Worm (Caenorhabditis elegans) whole organism, L1 larva: ENCODE data around the gene rpt-6.

ENCODE experiments used
- C04F5.9 ChIP-seq: sonication (generic microtip); optimal IDR thresholded peaks from 2 replicates; lab custom pipeline; 2016; ENCODE audit warnings: missing genetic modification characterization, missing compliant biosample characterization
- C34B4.2 ChIP-seq: sonication (generic microtip); optimal IDR thresholded peaks from 2 replicates; lab custom pipeline; 2017; ENCODE audit warnings: mild to moderate bottlenecking, missing genetic modification characterization, missing compliant biosample characterization
- Y116A8C.19 ChIP-seq: sonication (generic microtip); optimal IDR thresholded peaks from 2 replicates; lab custom pipeline; 2016; ENCODE audit warnings: missing compliant biosample characterization, missing genetic modification characterization, borderline replicate concordance
- aly-2 ChIP-seq: fragments of 150-350 bp; optimal IDR thresholded peaks from 2 replicates; lab custom pipeline; 2014; ENCODE audit warnings: missing biosample characterization, missing genetic modification characterization
- ama-1 ChIP-seq: fragments of 150-350 bp; optimal IDR thresholded peaks from 2 replicates; lab custom pipeline; 2014
- ces-1 ChIP-seq: fragments of 150-350 bp; optimal IDR thresholded peaks from 2 replicates; lab custom pipeline; 2014; ENCODE audit warnings: missing biosample characterization, missing genetic modification reagents, missing genetic modification characterization
- dpl-1 ChIP-seq, 3 experiments: fragments of 150-350 bp in 2 of 3; sonication (generic microtip) in 1 of 3; optimal IDR thresholded peaks; 2 replicates each; lab custom pipeline; 2014 to 2017; ENCODE audit warnings: missing biosample characterization in 3 of 3, missing genetic modification characterization in 3 of 3, missing genetic modification reagents in 3 of 3
- efl-1 ChIP-seq, 4 experiments: fragments of 150-350 bp; optimal IDR thresholded peaks in 3 of 4; peaks in 1 of 4; 1 replicate in 1 of 4; 2 replicates in 3 of 4; lab custom pipeline; 2014; ENCODE audit warnings: missing biosample characterization in 2 of 4, missing genetic modification characterization in 2 of 4, missing genetic modification reagents in 2 of 4
- efl-3 ChIP-seq: fragments of 200-800 bp; sonication (Bioruptor generic); optimal IDR thresholded peaks from 2 replicates; lab custom pipeline; 2018; ENCODE audit warnings: mild to moderate bottlenecking, missing genetic modification characterization, missing compliant biosample characterization
- elt-3 ChIP-seq, 6 experiments: fragments of 150-350 bp in 1 of 6; sonication (generic microtip); optimal IDR thresholded peaks; 2 replicates each; lab custom pipeline; 2017 to 2018; ENCODE audit warnings: missing biosample characterization in 6 of 6, missing genetic modification characterization in 6 of 6, inconsistent platforms in 1 of 6
- ets-5 ChIP-seq: fragments of 200-800 bp; sonication (Bioruptor generic); IDR thresholded peaks from 2 replicates; pipeline ENCODE4 v1.3.6; 2022; ENCODE audit warnings: missing genetic modification characterization, missing compliant biosample characterization
- fkh-10 ChIP-seq: sonication (generic microtip); optimal IDR thresholded peaks from 2 replicates; lab custom pipeline; 2017; ENCODE audit warnings: missing biosample characterization, missing genetic modification reagents, missing genetic modification characterization
- fkh-4 ChIP-seq: sonication (generic microtip); optimal IDR thresholded peaks from 2 replicates; lab custom pipeline; 2016; ENCODE audit warnings: missing compliant biosample characterization, missing genetic modification characterization, borderline replicate concordance
- grh-1 ChIP-seq: fragments of 200-800 bp; sonication (Bioruptor generic); IDR thresholded peaks from 2 replicates; pipeline ENCODE4 v1.3.6; 2022; ENCODE audit warnings: missing genetic modification reagents, missing genetic modification characterization, missing compliant biosample characterization
- hpl-2 ChIP-seq: fragments of 150-350 bp; optimal IDR thresholded peaks from 2 replicates; lab custom pipeline; 2014; ENCODE audit warnings: missing biosample characterization, missing genetic modification reagents, missing genetic modification characterization
- isw-1 ChIP-seq: fragments of 200-800 bp; sonication (Bioruptor generic); IDR thresholded peaks from 2 replicates; pipeline ENCODE4 v1.3.6; 2022; ENCODE audit warnings: missing genetic modification characterization, missing compliant biosample characterization
- lin-13 ChIP-seq: fragments of 150-350 bp; optimal IDR thresholded peaks from 2 replicates; lab custom pipeline; 2014; ENCODE audit warnings: missing biosample characterization, missing genetic modification reagents, missing genetic modification characterization
- lin-35 ChIP-seq, 2 experiments: fragments of 150-350 bp; optimal IDR thresholded peaks; 2 replicates each; lab custom pipeline; 2014; ENCODE audit warnings: missing biosample characterization in 2 of 2, missing genetic modification characterization in 2 of 2, missing genetic modification reagents in 2 of 2
- lir-3 ChIP-seq: sonication (generic microtip); optimal IDR thresholded peaks from 2 replicates; lab custom pipeline; 2016; ENCODE audit warnings: mild to moderate bottlenecking, missing genetic modification characterization, moderate library complexity, missing compliant biosample characterization; ENCODE audit not compliant: poor library complexity
- lsy-2 ChIP-seq, 2 experiments: fragments of 150-350 bp; optimal IDR thresholded peaks; 2 replicates each; lab custom pipeline; 2014; ENCODE audit warnings: missing biosample characterization in 2 of 2, missing genetic modification characterization in 2 of 2
- mep-1 ChIP-seq: fragments of 150-350 bp; optimal IDR thresholded peaks from 2 replicates; lab custom pipeline; 2014; ENCODE audit warnings: missing biosample characterization, missing genetic modification characterization
- nhr-19 ChIP-seq: fragments of 200-800 bp; sonication (Bioruptor generic); conservative IDR thresholded peaks from 2 replicates; pipeline ENCODE4 v1.3.6; 2022; ENCODE audit warnings: missing genetic modification characterization, missing compliant biosample characterization
- nhr-77 ChIP-seq: fragments of 150-350 bp; optimal IDR thresholded peaks from 2 replicates; lab custom pipeline; 2014; ENCODE audit warnings: missing biosample characterization, missing genetic modification characterization
- nhr-84 ChIP-seq: sonication (generic microtip); optimal IDR thresholded peaks from 2 replicates; lab custom pipeline; 2017; ENCODE audit warnings: missing biosample characterization, missing genetic modification characterization
- nhr-85 ChIP-seq: sonication (generic microtip); peaks from one replicate; lab custom pipeline; 2016; ENCODE audit warnings: missing genetic modification characterization, inconsistent platforms, missing compliant biosample characterization
- nhr-90 ChIP-seq: sonication (generic microtip); optimal IDR thresholded peaks from 2 replicates; lab custom pipeline; 2016; ENCODE audit warnings: mild to moderate bottlenecking, missing genetic modification characterization, missing compliant biosample characterization; ENCODE audit not compliant: poor library complexity
- pqm-1 ChIP-seq: sonication (generic microtip); optimal IDR thresholded peaks from 3 replicates; lab custom pipeline; 2017; ENCODE audit warnings: missing biosample characterization, missing genetic modification characterization
- skn-1 ChIP-seq: fragments of 150-350 bp; optimal IDR thresholded peaks from 2 replicates; lab custom pipeline; 2014; ENCODE audit warnings: missing biosample characterization, missing genetic modification characterization
- sup-37 ChIP-seq: fragments of 200-800 bp; sonication (Bioruptor generic); optimal IDR thresholded peaks from 2 replicates; lab custom pipeline; 2018; ENCODE audit warnings: mild to moderate bottlenecking, missing genetic modification characterization, missing compliant biosample characterization
- unc-130 ChIP-seq: fragments of 150-350 bp; optimal IDR thresholded peaks from 2 replicates; lab custom pipeline; 2017; ENCODE audit warnings: missing biosample characterization, missing genetic modification characterization, inconsistent platforms
- unc-86 ChIP-seq: sonication (generic microtip); optimal IDR thresholded peaks from 2 replicates; lab custom pipeline; 2016; ENCODE audit warnings: missing genetic modification characterization, missing compliant biosample characterization
- unc-98 ChIP-seq: fragments of 200-800 bp; sonication (Bioruptor generic); IDR thresholded peaks from 2 replicates; pipeline ENCODE4 v1.3.6; 2022; ENCODE audit warnings: missing genetic modification characterization, missing compliant biosample characterization
- vab-15 ChIP-seq: sonication (generic microtip); optimal IDR thresholded peaks from 2 replicates; lab custom pipeline; 2017; ENCODE audit warnings: missing genotype, mild to moderate bottlenecking, missing genetic modification characterization, missing compliant biosample characterization
- xbp-1 ChIP-seq: sonication (generic microtip); optimal IDR thresholded peaks from 2 replicates; lab custom pipeline; 2016; ENCODE audit warnings: missing genetic modification characterization, missing compliant biosample characterization
- ztf-4 ChIP-seq: fragments of 150-350 bp; optimal IDR thresholded peaks from 2 replicates; lab custom pipeline; 2014; ENCODE audit warnings: missing biosample characterization, missing genetic modification characterization

Gene rpt-6

DNA sequence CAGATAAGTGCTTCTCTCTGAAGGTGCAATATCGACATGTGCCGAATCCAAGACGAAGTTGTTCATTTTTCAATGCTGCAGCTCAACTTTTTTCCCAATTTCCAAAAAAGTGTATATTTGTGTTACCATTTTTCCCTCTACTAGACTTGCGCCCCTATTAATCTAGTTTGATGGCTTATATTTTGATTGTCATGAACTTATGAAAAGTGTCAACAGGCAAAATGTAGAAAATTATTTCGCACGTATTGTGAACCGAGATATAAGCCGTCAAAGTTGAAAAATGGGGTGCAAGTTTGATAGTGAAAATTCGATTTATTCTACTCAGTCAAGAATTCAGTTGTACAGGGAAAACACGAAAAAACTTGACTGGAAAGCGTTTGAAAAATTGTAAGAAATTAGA is 11.8 kb upstream of the rpt-6 start, which contains the start of gene Y75B8A.32:
Gene Y75B8A.32, minus strand, starts transcription at position 101 of the 400 bp plus-strand sequence.
- TF ChIP-seq unc-130 (tag; lab: Kevin White, UChicago) (no peak), nhr-19 (GFP tag; lab: Robert Waterston, UW) (no peak), hpl-2 (GFP tag; lab: Kevin White, UChicago) (no peak), lir-3 (no peak), elt-3 (tag; optimal IDR thresholded peaks at IDR 0.05; lab: Kevin White, UChicago) (no peak), nhr-90 (tag; lab: Kevin White, UChicago) (no peak), aly-2 (tag; lab: Kevin White, UChicago) (no peak), lsy-2 (tag; optimal IDR thresholded peaks at IDR 0.05; lab: Kevin White, UChicago) (no peak), mep-1 (no peak), lin-35 (GFP tag; optimal IDR thresholded peaks at IDR 0.05; lab: Kevin White, UChicago) (no peak), nhr-84 (tag; lab: Kevin White, UChicago) (no peak), unc-86 (no peak), grh-1 (GFP tag; lab: Robert Waterston, UW) (no peak)

DNA sequence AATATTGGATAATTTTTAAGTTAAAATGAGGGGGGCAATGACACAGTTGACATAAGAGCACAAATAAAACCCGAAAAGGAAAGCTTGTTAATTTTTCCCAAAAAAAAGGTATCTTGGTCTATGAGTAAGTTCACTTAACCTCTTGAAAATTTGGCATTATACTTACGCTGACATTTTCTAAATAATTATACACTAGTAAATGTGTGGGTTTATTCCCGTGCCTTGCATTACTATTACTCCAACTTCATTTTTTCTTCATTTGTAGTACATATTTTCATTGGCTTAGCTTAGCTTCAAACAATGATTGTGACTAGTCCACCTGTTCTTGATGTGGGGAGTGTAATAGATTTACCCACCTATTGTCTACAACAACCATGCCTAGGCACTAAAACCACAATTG is 11.0 kb upstream of the rpt-6 start, which contains the start of gene Y75B8A.34:
Gene Y75B8A.34, plus strand, starts transcription at position 301 of the 400 bp plus-strand sequence.
- TF ChIP-seq sup-37 (GFP tag; lab: Kevin White, UChicago) (no peak), ces-1 (GFP tag; lab: Kevin White, UChicago) (no peak), C34B4.2 (tag; lab: Kevin White, UChicago) (no peak), lin-13 (no peak), dpl-1 (GFP tag; optimal IDR thresholded peaks at IDR 0.05; lab: Kevin White, UChicago) (no peak), efl-1 (optimal IDR thresholded peaks at IDR 0.05; lab: Kevin White, UChicago) (no peak), efl-1 (GFP tag; optimal IDR thresholded peaks at IDR 0.05 in 1 of 2; lab: Kevin White, UChicago) (no peak), grh-1 (GFP tag; lab: Robert Waterston, UW) (no peak), unc-98 (GFP tag; lab: Robert Waterston, UW) (no peak), xbp-1 (tag; lab: Kevin White, UChicago) (no peak), isw-1 (GFP tag; lab: Robert Waterston, UW) (no peak), fkh-10 (no peak), C04F5.9 (tag; lab: Kevin White, UChicago) (no peak), unc-86 (no peak), ets-5 (GFP tag; lab: Robert Waterston, UW) (no peak), Y116A8C.19 (no peak)
- TF ChIP-seq, all 84 proteins: peak for 0

DNA sequence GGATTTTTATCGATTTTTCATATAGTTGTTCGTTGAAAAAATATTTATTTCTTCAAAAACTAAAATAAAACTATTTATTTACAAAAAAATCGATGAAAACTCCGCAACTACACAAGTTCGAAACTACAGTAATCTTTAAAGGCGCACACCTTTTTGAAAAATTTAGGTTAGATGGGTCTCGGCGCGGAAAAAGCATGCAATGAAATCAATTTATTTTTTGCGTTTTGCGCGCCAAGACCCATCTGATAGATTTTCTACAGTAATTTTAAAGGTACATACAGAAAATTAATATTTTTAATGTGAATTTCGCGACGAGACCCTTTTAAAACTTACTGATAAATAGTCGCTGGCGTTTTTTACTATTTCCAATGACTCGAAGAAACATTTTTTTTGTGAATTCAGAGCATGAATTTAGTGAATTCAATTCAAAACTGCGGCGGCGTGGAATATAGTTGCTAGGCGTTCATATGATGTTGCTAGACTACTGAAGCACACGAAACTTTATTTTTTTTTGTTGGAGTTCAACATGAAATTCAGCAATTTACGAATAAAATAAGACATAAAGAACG is 3.2 kb upstream of the rpt-6 start, which contains the start of gene Y75B8A.33:
Gene Y75B8A.33, minus strand, starts transcription at position 385 of the 569 bp plus-strand sequence.
- TF ChIP-seq pqm-1 (no peak), skn-1 (tag; lab: Kevin White, UChicago) (no peak), lin-13 (no peak), efl-1 (optimal IDR thresholded peaks at IDR 0.05; lab: Kevin White, UChicago) (no peak), efl-1 (GFP tag; optimal IDR thresholded peaks at IDR 0.05 in 1 of 2; lab: Kevin White, UChicago) (peak in 1 of 2 experiments; percentile 60), fkh-4 (tag; lab: Kevin White, UChicago) (no peak), vab-15 (tag; lab: Kevin White, UChicago) (no peak), mep-1 (no peak), nhr-77 (no peak), lsy-2 (tag; optimal IDR thresholded peaks at IDR 0.05; lab: Kevin White, UChicago) (peak in 1 of 2 experiments; percentile 1), ztf-4 (tag; lab: Kevin White, UChicago) (peak; percentile 45), C04F5.9 (tag; lab: Kevin White, UChicago) (no peak), nhr-85 (tag; lab: Kevin White, UChicago) (no peak), efl-3 (GFP tag; lab: Kevin White, UChicago) (no peak), ama-1 (peak; percentile 61)
- TF ChIP-seq, all 84 proteins: peak for 4

DNA sequence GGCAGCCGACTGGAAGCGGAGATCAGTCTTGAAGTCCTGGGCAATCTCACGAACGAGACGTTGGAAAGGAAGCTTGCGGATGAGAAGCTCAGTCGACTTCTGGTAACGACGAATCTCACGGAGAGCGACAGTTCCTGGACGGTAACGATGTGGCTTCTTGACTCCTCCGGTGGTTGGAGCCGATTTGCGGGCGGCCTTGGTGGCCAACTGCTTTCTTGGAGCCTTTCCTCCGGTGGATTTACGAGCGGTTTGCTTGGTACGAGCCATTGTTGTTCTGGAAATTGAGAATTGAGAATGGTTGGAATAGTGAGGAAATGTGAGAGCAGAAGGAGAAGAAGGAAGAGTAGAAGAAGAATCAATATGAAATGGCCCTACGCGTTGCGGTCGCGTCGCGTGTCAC is 2.4 kb upstream of the rpt-6 start:
- TF ChIP-seq ces-1 (GFP tag; lab: Kevin White, UChicago) (no peak), lin-13 (no peak), efl-1 (optimal IDR thresholded peaks at IDR 0.05; lab: Kevin White, UChicago) (no peak), efl-1 (GFP tag; optimal IDR thresholded peaks at IDR 0.05 in 1 of 2; lab: Kevin White, UChicago) (peak in 1 of 2 experiments; percentile 91)
